Worm (Caenorhabditis elegans) whole organism, L3 larva: ENCODE data around the gene T24F1.4.
A peak's percentile ranks its signal among the peaks of the same experiment; 100 is the strongest.

Source experiments
- aly-2 ChIP-seq: fragments of 150-350 bp; optimal IDR thresholded peaks from 2 replicates; lab custom pipeline; 2014; ENCODE audit warnings: missing biosample characterization, missing genetic modification characterization
- ceh-16 ChIP-seq: sonication (generic microtip); optimal IDR thresholded peaks from 2 replicates; lab custom pipeline; 2017; ENCODE audit warnings: missing biosample characterization, missing genetic modification characterization
- ceh-82 ChIP-seq: fragments of 150-350 bp; optimal IDR thresholded peaks from 2 replicates; lab custom pipeline; 2014; ENCODE audit warnings: missing biosample characterization, missing genetic modification characterization
- elt-3 ChIP-seq, 3 experiments: fragments of 150-350 bp in 1 of 3; sonication (generic microtip) in 2 of 3; optimal IDR thresholded peaks; 2 replicates in 2 of 3; 4 replicates in 1 of 3; lab custom pipeline; 2014 to 2017; ENCODE audit warnings: missing biosample characterization in 3 of 3, missing genetic modification characterization in 3 of 3
- fkh-10 ChIP-seq: sonication (generic microtip); optimal IDR thresholded peaks from 2 replicates; lab custom pipeline; 2017; ENCODE audit warnings: missing biosample characterization, missing genetic modification reagents, missing genetic modification characterization
- fkh-2 ChIP-seq: fragments of 150-350 bp; optimal IDR thresholded peaks from 2 replicates; lab custom pipeline; 2014; ENCODE audit warnings: missing biosample characterization, missing genetic modification reagents, missing genetic modification characterization
- lin-39 ChIP-seq: fragments of 150-350 bp; optimal IDR thresholded peaks from 2 replicates; lab custom pipeline; 2018; ENCODE audit warnings: missing biosample characterization, missing genetic modification reagents, missing genetic modification characterization
- nfya-1 ChIP-seq: sonication (generic microtip); optimal IDR thresholded peaks from 2 replicates; lab custom pipeline; 2017; ENCODE audit warnings: missing genetic modification characterization, mild to moderate bottlenecking, missing compliant biosample characterization, antibody characterized with exemption, moderate library complexity; ENCODE audit not compliant: insufficient read depth
- nhr-11 ChIP-seq: fragments of 150-350 bp; optimal IDR thresholded peaks from 2 replicates; lab custom pipeline; 2014; ENCODE audit warnings: missing biosample characterization, missing genetic modification characterization
- nhr-237 ChIP-seq: fragments of 150-350 bp; optimal IDR thresholded peaks from 2 replicates; lab custom pipeline; 2014; ENCODE audit warnings: missing biosample characterization, missing genetic modification characterization
- nhr-28 ChIP-seq: fragments of 150-350 bp; optimal IDR thresholded peaks from 2 replicates; lab custom pipeline; 2014; ENCODE audit warnings: missing biosample characterization, missing genetic modification characterization
- pha-4 ChIP-seq: fragments of 150-350 bp; optimal IDR thresholded peaks from 2 replicates; lab custom pipeline; 2014; ENCODE audit warnings: missing biosample characterization, missing genetic modification reagents, missing genetic modification characterization
- zag-1 ChIP-seq: fragments of 150-350 bp; optimal IDR thresholded peaks from 2 replicates; lab custom pipeline; 2014; ENCODE audit warnings: missing biosample characterization, missing genetic modification characterization

- TF ChIP-seq ceh-16 (tag; lab: Kevin White, UChicago) (no peak), zag-1 (tag; lab: Kevin White, UChicago) (no peak), lin-39 (tag; lab: Kevin White, UChicago) (no peak), aly-2 (no peak), nfya-1 (peak; percentile 56), pha-4 (tag; lab: Kevin White, UChicago) (no peak), nhr-237 (tag; lab: Kevin White, UChicago) (no peak), elt-3 (tag; optimal IDR thresholded peaks at IDR 0.05; lab: Kevin White, UChicago) (no peak), nhr-11 (no peak), nhr-28 (no peak), fkh-10 (GFP tag; lab: Kevin White, UChicago) (no peak), fkh-2 (tag; lab: Kevin White, UChicago) (no peak), ceh-82 (tag; lab: Kevin White, UChicago) (no peak)
Measured at ce11 chrII:11307332-11307731, 6.7 kb downstream of the T24F1.4 start.
